Fruit fly (Drosophila melanogaster): Measurements from ENCODE around the gene CG4822.

The CG4822 gene

dm6 chr2L:94639-95059, 26.9 kb downstream of the CG4822 start, which contains the start of gene Zir (continued):
- TF ChIP-seq pzg (GFP tag; optimal IDR thresholded peaks at IDR 0.05) (peak; percentile 33), CG15601 (tag; optimal IDR thresholded peaks at IDR 0.05) (peak; percentile 9), CG9932 (GFP tag; IDR thresholded peaks at IDR 0.05) (no peak), CG16863 (GFP tag; optimal IDR thresholded peaks at IDR 0.05) (no peak), CG10366 (GFP tag; IDR thresholded peaks at IDR 0.05) (no peak), Hmr (GFP tag; optimal IDR thresholded peaks at IDR 0.05) (no peak), E2f1 (GFP tag; IDR thresholded peaks at IDR 0.05) (no peak), Blimp-1 (GFP tag; optimal IDR thresholded peaks at IDR 0.05) (no peak), CG1602 (GFP tag; optimal IDR thresholded peaks at IDR 0.05) (no peak), kni (GFP tag; optimal IDR thresholded peaks at IDR 0.05) (no peak), hbn (GFP tag; IDR thresholded peaks at IDR 0.05; ENCODE audit: partially characterized antibody) (peak; percentile 39; the same call in 1 of the 2 replicates), ato (GFP tag; IDR thresholded peaks at IDR 0.05; ENCODE audit: partially characterized antibody) (peak; percentile 33; the same call in 1 of the 2 replicates), al (GFP tag; IDR thresholded peaks at IDR 0.05) (no peak), CG18619 (GFP tag; optimal IDR thresholded peaks at IDR 0.05) (no peak), chinmo (GFP tag; IDR thresholded peaks at IDR 0.05; ENCODE audit: partially characterized antibody) (peak; percentile 77; the same call in 2 of the 4 replicates), CG15269 (tag; optimal IDR thresholded peaks at IDR 0.05) (no peak), CG2199 (GFP tag; IDR thresholded peaks at IDR 0.05) (0 out of 3 replicates have a peak, but pooled peaks have one; percentile 20), Sry-β (GFP tag; optimal IDR thresholded peaks at IDR 0.05) (peak; percentile 88), salm (tag; optimal IDR thresholded peaks at IDR 0.05) (no peak), Ssrp (tag; optimal IDR thresholded peaks at IDR 0.05) (no peak), CkIIα-i1 (GFP tag; IDR thresholded peaks at IDR 0.05) (no peak), slp2 (GFP tag; optimal IDR thresholded peaks at IDR 0.05) (no peak), lov (optimal IDR thresholded peaks at IDR 0.05) (no peak), lov (GFP tag; IDR thresholded peaks at IDR 0.05) (no peak), CG4328 (GFP tag; optimal IDR thresholded peaks at IDR 0.05) (no peak), Awh (GFP tag; IDR thresholded peaks at IDR 0.05) (no peak), amos (GFP tag; IDR thresholded peaks at IDR 0.05; ENCODE audit: partially characterized antibody) (peak; percentile 74; the same call in 1 of the 2 replicates), toy (GFP tag; IDR thresholded peaks at IDR 0.05) (no peak), CG18476 (GFP tag; optimal IDR thresholded peaks at IDR 0.05) (no peak), slou (GFP tag; optimal IDR thresholded peaks at IDR 0.05) (no peak), chif (GFP tag; optimal IDR thresholded peaks at IDR 0.05) (no peak), Adf1 (GFP tag; IDR thresholded peaks at IDR 0.05) (peak; percentile 58), CG12155 (GFP tag; optimal IDR thresholded peaks at IDR 0.05) (no peak), gfzf (GFP tag; optimal IDR thresholded peaks at IDR 0.05) (no peak), tna (GFP tag; IDR thresholded peaks at IDR 0.05; ENCODE audit: partially characterized antibody) (peak; percentile 77), cas (GFP tag; IDR thresholded peaks at IDR 0.05) (no peak), CG3065 (GFP tag; optimal IDR thresholded peaks at IDR 0.05) (no peak), CG7987 (GFP tag; optimal IDR thresholded peaks at IDR 0.05) (no peak), CG32532 (GFP tag; IDR thresholded peaks at IDR 0.05) (no peak), CG7556 (GFP tag; optimal IDR thresholded peaks at IDR 0.05) (no peak), D19A (tag; optimal IDR thresholded peaks at IDR 0.05) (no peak), esg (GFP tag; conservative IDR thresholded peaks at IDR 0.05) (no peak), gcm2 (GFP tag; optimal IDR thresholded peaks at IDR 0.05) (no peak), CG32772 (GFP tag; IDR thresholded peaks at IDR 0.05) (no peak), CG31224 (GFP tag; IDR thresholded peaks at IDR 0.05) (no peak), dm (GFP tag; optimal IDR thresholded peaks at IDR 0.05) (no peak), cato (GFP tag; optimal IDR thresholded peaks at IDR 0.05; ENCODE audit: borderline replicate concordance) (no peak), NfI (GFP tag; optimal IDR thresholded peaks at IDR 0.05) (no peak), usp (GFP tag; optimal IDR thresholded peaks at IDR 0.05) (no peak), ssp (GFP tag; IDR thresholded peaks at IDR 0.05) (no peak), sens (GFP tag) (peak; percentile 59), vvl (GFP tag; IDR thresholded peaks at IDR 0.05) (peak; percentile 45; the same call in 1 of the 2 replicates)

All from whole organism, embryonic.